Worm (Caenorhabditis elegans) whole organism, L4/young adult: Measurements from ENCODE around the gene T21H3.1.

Source experiments
- W03F9.2 ChIP-seq: fragments of 150-350 bp; optimal IDR thresholded peaks from 2 replicates; lab custom pipeline; 2014; ENCODE audit warnings: missing biosample characterization, missing genetic modification characterization
- dao-5 ChIP-seq: sonication (generic microtip); optimal IDR thresholded peaks from 2 replicates; lab custom pipeline; 2016; ENCODE audit warnings: missing genotype, missing genetic modification characterization, moderate library complexity, missing compliant biosample characterization
- him-1 ChIP-seq: sonication (generic microtip); optimal IDR thresholded peaks from 2 replicates; lab custom pipeline; 2016; ENCODE audit warnings: missing genotype, missing genetic modification reagents, missing genetic modification characterization, missing compliant biosample characterization

The T21H3.1 gene

ce11 chrV:1154472-1155278 is 21.8 kb upstream of the T21H3.1 start:
- TF ChIP-seq him-1: no peak
- no peak for TF ChIP-seq W03F9.2 (tag; lab: Kevin White, UChicago)
- TF ChIP-seq dao-5: no peak

- TF ChIP-seq W03F9.2 (tag; lab: Kevin White, UChicago) (no peak), him-1 (no peak), dao-5 (no peak)
Observed at ce11 chrV:1155914-1156313, 20.6 kb upstream of the T21H3.1 start, which contains the start of gene cmd-1. TSS of gene cmd-1 (plus strand) at chrV:1156271.

- no peak for TF ChIP-seq him-1
Observed at ce11 chrV:1156431-1156830, 20.1 kb upstream of the T21H3.1 start.

- TF ChIP-seq W03F9.2 (tag; lab: Kevin White, UChicago) (no peak), dao-5 (no peak), him-1 (no peak)
Observed at ce11 chrV:1157443-1157842, 19.1 kb upstream of the T21H3.1 start.

- TF ChIP-seq him-1 (peak; percentile 66), dao-5 (no peak), W03F9.2 (tag; lab: Kevin White, UChicago) (no peak)
Observed at ce11 chrV:1158247-1158646, 18.3 kb upstream of the T21H3.1 start.

ce11 chrV:1160716-1161115 is 15.8 kb upstream of the T21H3.1 start:
- TF ChIP-seq dao-5 (no peak), W03F9.2 (tag; lab: Kevin White, UChicago) (no peak)

- TF ChIP-seq dao-5 (no peak), him-1 (no peak), W03F9.2 (tag; lab: Kevin White, UChicago) (no peak)
Observed at ce11 chrV:1164196-1164691, 12.3 kb upstream of the T21H3.1 start, which contains the start of gene T21H3.5. TSS of gene T21H3.5 (minus strand) at chrV:1164293.

- TF ChIP-seq dao-5 (no peak), W03F9.2 (tag; lab: Kevin White, UChicago) (no peak), him-1 (no peak)
Observed at ce11 chrV:1165090-1165761, 11.3 kb upstream of the T21H3.1 start, which contains the start of gene ptr-16. TSS of gene ptr-16 (plus strand) at chrV:1165711.

ce11 chrV:1170591-1170990 is 5.9 kb upstream of the T21H3.1 start:
- TF ChIP-seq him-1: no peak
- TF ChIP-seq dao-5: no peak
- no peak for TF ChIP-seq W03F9.2 (tag; lab: Kevin White, UChicago)

ce11 chrV:1179279-1179678 is 2.8 kb downstream of the T21H3.1 start, which contains the start of gene F25A2.1:
TSS of gene F25A2.1 (plus strand) at chrV:1179579.
- TF ChIP-seq him-1 (no peak), dao-5 (no peak), W03F9.2 (tag; lab: Kevin White, UChicago) (no peak)

- TF ChIP-seq him-1: no peak
- TF ChIP-seq dao-5: no peak
- TF ChIP-seq W03F9.2 (tag; lab: Kevin White, UChicago): peak; percentile 77
Observed at ce11 chrV:1195995-1196394, 19.5 kb downstream of the T21H3.1 start, which contains the start of the genes wrb-1 and Y50D4A.4. TSS of gene wrb-1 (plus strand) at chrV:1196072. TSS of gene Y50D4A.4 (minus strand) at chrV:1196127.

- TF ChIP-seq him-1: no peak
Observed at ce11 chrV:1199219-1199889, 22.8 kb downstream of the T21H3.1 start, which contains the start of gene Y50D4A.6. TSS of gene Y50D4A.6 (minus strand) at chrV:1199269.

ce11 chrV:1201717-1202116 is 25.2 kb downstream of the T21H3.1 start:
- TF ChIP-seq dao-5: no peak
- TF ChIP-seq W03F9.2 (tag; lab: Kevin White, UChicago): no peak
- TF ChIP-seq him-1: no peak

ce11 chrV:1206971-1207370 is 30.4 kb downstream of the T21H3.1 start, which contains the start of gene Y50D4A.5:
TSS of gene Y50D4A.5 (plus strand) at chrV:1207307.
- TF ChIP-seq W03F9.2 (tag; lab: Kevin White, UChicago) (no peak), him-1 (no peak), dao-5 (no peak)
